Fruit fly (Drosophila melanogaster) whole organism, pupa: Measurements from ENCODE around the gene Tomosyn.

Source experiments
- CG10348 ChIP-seq: fragments of 200-800 bp; sonication (Bioruptor generic); IDR thresholded peaks from 2 replicates; pipeline ENCODE4 v1.3.6; 2022; ENCODE audit warnings: missing biosample characterization, missing genetic modification characterization
- CG12605 ChIP-seq: fragments of 200-800 bp; sonication (Bioruptor generic); IDR thresholded peaks from 2 replicates; pipeline ENCODE4 v1.3.6; 2022; ENCODE audit warnings: missing biosample characterization, missing genetic modification characterization
- CG13204 ChIP-seq: fragments of 200-800 bp; sonication (Bioruptor generic); optimal IDR thresholded peaks from 2 replicates; lab custom pipeline; 2018; ENCODE audit warnings: missing biosample characterization, mild to moderate bottlenecking, missing genetic modification characterization, moderate library complexity
- CG14655 ChIP-seq: fragments of 200-800 bp; sonication (Bioruptor generic); optimal IDR thresholded peaks from 3 replicates; lab custom pipeline; 2017; ENCODE audit warnings: mild to moderate bottlenecking, missing biosample characterization, missing genetic modification reagents, missing genetic modification characterization
- CG15710 ChIP-seq: fragments of 200-800 bp; sonication (Bioruptor generic); optimal IDR thresholded peaks from 2 replicates; lab custom pipeline; 2018; ENCODE audit warnings: missing biosample characterization, mild to moderate bottlenecking, missing genetic modification characterization, moderate library complexity
- CG17806 ChIP-seq: fragments of 200-800 bp; sonication (Bioruptor generic); optimal IDR thresholded peaks from 2 replicates; lab custom pipeline; 2018; ENCODE audit warnings: missing biosample characterization, mild to moderate bottlenecking, missing genetic modification characterization, moderate library complexity
- CG32121 ChIP-seq: fragments of 200-800 bp; sonication (Bioruptor generic); IDR thresholded peaks from 2 replicates; pipeline ENCODE4 v1.3.6; 2022; ENCODE audit warnings: missing biosample characterization, missing genetic modification characterization
- CG34367 ChIP-seq: fragments of 200-800 bp; sonication (Bioruptor generic); optimal IDR thresholded peaks from 2 replicates; lab custom pipeline; 2018; ENCODE audit warnings: missing biosample characterization, mild to moderate bottlenecking, missing genetic modification characterization
- CG4496 ChIP-seq: fragments of 200-800 bp; sonication (Bioruptor generic); IDR thresholded peaks from 3 replicates; pipeline ENCODE4 v1.3.6; 2022; ENCODE audit warnings: missing biosample characterization, missing genetic modification characterization
- CG8159 ChIP-seq: fragments of 200-800 bp; sonication (Bioruptor generic); optimal IDR thresholded peaks from 3 replicates; lab custom pipeline; 2018; ENCODE audit warnings: missing biosample characterization, mild to moderate bottlenecking, missing genetic modification characterization, moderate library complexity
- CG8301 ChIP-seq: fragments of 200-800 bp; sonication (Bioruptor generic); optimal IDR thresholded peaks from 2 replicates; lab custom pipeline; 2018; ENCODE audit warnings: missing biosample characterization, mild to moderate bottlenecking, missing genetic modification characterization
- CG9948 ChIP-seq: fragments of 200-800 bp; sonication (Bioruptor generic); optimal IDR thresholded peaks from 2 replicates; lab custom pipeline; 2018; ENCODE audit warnings: missing biosample characterization, mild to moderate bottlenecking, missing genetic modification characterization, moderate library complexity
- D1 ChIP-seq: fragments of 200-800 bp; sonication (Bioruptor generic); optimal IDR thresholded peaks from 2 replicates; lab custom pipeline; 2018; ENCODE audit warnings: missing biosample characterization, mild to moderate bottlenecking, missing genetic modification characterization, moderate library complexity
- EcR ChIP-seq: fragments of 200-800 bp; sonication (Bioruptor generic); optimal IDR thresholded peaks from 3 replicates; lab custom pipeline; 2019; ENCODE audit warnings: missing biosample characterization, missing genetic modification characterization, mild to moderate bottlenecking, moderate library complexity, missing genetic modification reagents
- Ets98B ChIP-seq: fragments of 200-800 bp; sonication (Bioruptor generic); IDR thresholded peaks from 2 replicates; pipeline ENCODE4 v1.3.6; 2022; ENCODE audit warnings: missing biosample characterization, missing genetic modification characterization
- Pif1A ChIP-seq: fragments of 200-800 bp; sonication (Bioruptor generic); optimal IDR thresholded peaks from 3 replicates; lab custom pipeline; 2016; ENCODE audit warnings: missing biosample characterization, missing genetic modification characterization
- Pif1B ChIP-seq: fragments of 200-800 bp; sonication (Bioruptor generic); optimal IDR thresholded peaks from 3 replicates; lab custom pipeline; 2016; ENCODE audit warnings: missing biosample characterization, missing genetic modification characterization
- Snoo ChIP-seq: fragments of 200-800 bp; sonication (Bioruptor generic); optimal IDR thresholded peaks from 3 replicates; lab custom pipeline; 2017; ENCODE audit warnings: missing biosample characterization, mild to moderate bottlenecking, missing genetic modification characterization, inconsistent platforms
- fd96Ca ChIP-seq: fragments of 200-800 bp; sonication (Bioruptor generic); IDR thresholded peaks from 3 replicates; pipeline ENCODE4 v1.3.6; 2022; ENCODE audit warnings: missing biosample characterization, missing genetic modification characterization
- gl ChIP-seq: fragments of 200-800 bp; sonication (Bioruptor generic); optimal IDR thresholded peaks from 2 replicates; lab custom pipeline; 2018; ENCODE audit warnings: missing biosample characterization, mild to moderate bottlenecking, missing genetic modification characterization
- rn ChIP-seq: fragments of 200-800 bp; sonication (Bioruptor generic); IDR thresholded peaks from 2 replicates; pipeline ENCODE4 v1.3.6; 2022; ENCODE audit warnings: missing biosample characterization, missing genetic modification characterization

Tomosyn gene

DNA sequence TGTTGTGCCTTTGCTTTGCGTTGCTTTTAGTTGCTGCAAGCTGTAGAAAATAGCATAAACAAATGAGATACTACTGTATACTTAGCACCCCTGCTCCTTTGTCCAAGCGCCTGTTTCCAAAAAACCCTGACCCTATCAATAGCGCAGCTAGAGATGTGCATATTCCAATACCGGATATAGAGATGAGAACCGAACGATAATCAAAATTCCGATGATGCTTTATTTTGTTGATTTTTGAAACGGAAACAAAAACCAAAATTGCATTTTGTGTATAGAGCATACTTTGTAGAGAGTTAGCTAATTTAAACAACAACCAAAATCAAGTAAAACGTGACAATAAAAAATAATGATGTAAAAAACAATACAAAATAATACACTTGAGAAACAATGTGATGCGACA, 14.0 kb downstream of the Tomosyn start:
- no peak for TF ChIP-seq CG8159 (tag; lab: Kevin White, UChicago)
- no peak for TF ChIP-seq CG9948 (tag; lab: Kevin White, UChicago)

DNA sequence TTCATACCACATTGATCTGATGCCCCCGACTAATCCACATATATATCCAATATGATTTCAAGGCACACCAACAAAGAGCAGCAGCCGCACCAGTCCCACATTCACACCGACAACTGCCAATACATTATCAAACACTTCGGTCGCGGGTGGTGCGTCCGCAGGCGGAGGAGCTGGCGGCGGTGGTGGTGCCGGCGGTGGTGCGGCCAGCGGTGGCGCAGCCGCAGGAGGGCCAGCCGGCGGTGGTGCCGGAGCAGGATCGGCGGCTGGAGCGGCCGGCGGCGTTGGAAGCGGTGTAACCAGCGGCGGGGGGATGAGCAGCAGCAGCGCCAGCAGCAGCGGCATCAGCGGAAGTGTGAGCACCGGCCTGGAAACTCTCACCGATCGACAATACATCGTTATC, 20.2 kb downstream of the Tomosyn start:
- TF ChIP-seq CG15710 (tag; lab: Kevin White, UChicago) (no peak), gl (tag; lab: Kevin White, UChicago) (no peak), CG8301 (tag; lab: Kevin White, UChicago) (no peak), CG4496 (GFP tag; lab: Robert Waterston, UW) (no peak), fd96Ca (GFP tag; lab: Robert Waterston, UW) (no peak), CG12605 (GFP tag; lab: Robert Waterston, UW) (no peak), Pif1A (GFP tag; lab: Kevin White, UChicago) (no peak), CG13204 (GFP tag; lab: Kevin White, UChicago) (no peak), CG10348 (GFP tag; lab: Robert Waterston, UW) (no peak), CG9948 (tag; lab: Kevin White, UChicago) (no peak), CG32121 (GFP tag; lab: Robert Waterston, UW) (no peak), rn (no peak), EcR (GFP tag; lab: Kevin White, UChicago) (no peak), D1 (tag; lab: Kevin White, UChicago) (no peak), Ets98B (GFP tag; lab: Robert Waterston, UW) (no peak), CG17806 (no peak), Snoo (tag; lab: Kevin White, UChicago) (no peak)

DNA sequence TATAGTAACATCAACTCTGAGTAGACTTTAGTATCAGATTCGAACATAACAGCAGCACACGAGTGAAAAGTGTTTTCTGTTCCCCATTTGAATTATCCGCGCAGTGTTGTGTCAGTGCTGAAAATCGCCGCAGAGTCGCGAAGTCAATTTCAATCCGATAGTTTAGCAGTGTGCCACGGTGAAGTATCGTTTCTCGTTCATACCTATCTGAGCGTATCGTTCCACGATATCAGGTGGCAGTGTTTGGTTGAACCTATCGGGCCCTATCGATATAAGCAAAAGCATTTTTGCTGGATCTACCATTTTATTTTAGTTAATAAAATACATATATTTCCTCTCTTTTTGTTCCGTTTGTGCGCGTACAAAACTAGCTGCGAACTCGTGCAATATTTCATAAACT, 22.2 kb downstream of the Tomosyn start, which contains the start of gene CkIalpha:
Gene CkIalpha (plus strand): TSS at position 53 of the 400 bp plus-strand sequence.
- no peak for TF ChIP-seq rn
- peak; percentile 58 for TF ChIP-seq Ets98B (GFP tag; lab: Robert Waterston, UW)
- TF ChIP-seq CG13204 (GFP tag; lab: Kevin White, UChicago) = no peak
- TF ChIP-seq CG8159 (tag; lab: Kevin White, UChicago) = peak; percentile 11
- TF ChIP-seq CG14655 = no peak
- peak; percentile 65; the same call in 2 of the 3 replicates for TF ChIP-seq fd96Ca (GFP tag; lab: Robert Waterston, UW)
- TF ChIP-seq CG34367 (tag; lab: Kevin White, UChicago) = no peak
- TF ChIP-seq CG8301 (tag; lab: Kevin White, UChicago) = no peak

DNA sequence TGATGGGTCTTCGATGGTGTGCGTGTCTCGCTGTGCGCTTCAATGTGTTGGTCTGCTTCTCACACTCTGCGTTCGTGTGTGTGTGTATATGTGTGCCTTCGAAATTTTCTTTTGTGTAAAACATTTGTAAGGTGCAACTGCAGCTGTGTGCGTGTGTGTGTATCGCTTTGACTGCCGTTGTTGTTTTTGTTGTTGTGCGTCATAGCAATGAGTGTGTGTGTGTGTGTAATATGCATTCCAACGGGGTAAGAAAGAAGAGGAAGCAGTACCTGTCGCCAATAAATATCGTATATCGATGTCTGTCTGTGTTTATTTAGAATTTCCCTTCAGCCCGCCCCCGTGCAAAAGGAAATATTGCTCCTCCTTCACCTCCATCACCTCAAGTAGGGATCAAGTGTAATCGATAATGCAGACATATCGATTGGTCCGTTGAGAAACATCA, 22.9 kb downstream of the Tomosyn start:
- TF ChIP-seq Snoo (tag; lab: Kevin White, UChicago) (peak; percentile 9), fd96Ca (GFP tag; lab: Robert Waterston, UW) (peak; percentile 62; the same call in 1 of the 3 replicates), CG8159 (tag; lab: Kevin White, UChicago) (peak; percentile 17), Ets98B (GFP tag; lab: Robert Waterston, UW) (no peak), Pif1A (GFP tag; lab: Kevin White, UChicago) (peak; percentile 23), CG10348 (GFP tag; lab: Robert Waterston, UW) (no peak), CG8301 (tag; lab: Kevin White, UChicago) (peak; percentile 23), CG15710 (tag; lab: Kevin White, UChicago) (peak; percentile 10), CG13204 (GFP tag; lab: Kevin White, UChicago) (no peak), CG32121 (GFP tag; lab: Robert Waterston, UW) (peak; percentile 53), EcR (GFP tag; lab: Kevin White, UChicago) (peak; percentile 44), CG4496 (GFP tag; lab: Robert Waterston, UW) (0 out of 3 replicates have a peak, but pooled peaks have one; percentile 13)

DNA sequence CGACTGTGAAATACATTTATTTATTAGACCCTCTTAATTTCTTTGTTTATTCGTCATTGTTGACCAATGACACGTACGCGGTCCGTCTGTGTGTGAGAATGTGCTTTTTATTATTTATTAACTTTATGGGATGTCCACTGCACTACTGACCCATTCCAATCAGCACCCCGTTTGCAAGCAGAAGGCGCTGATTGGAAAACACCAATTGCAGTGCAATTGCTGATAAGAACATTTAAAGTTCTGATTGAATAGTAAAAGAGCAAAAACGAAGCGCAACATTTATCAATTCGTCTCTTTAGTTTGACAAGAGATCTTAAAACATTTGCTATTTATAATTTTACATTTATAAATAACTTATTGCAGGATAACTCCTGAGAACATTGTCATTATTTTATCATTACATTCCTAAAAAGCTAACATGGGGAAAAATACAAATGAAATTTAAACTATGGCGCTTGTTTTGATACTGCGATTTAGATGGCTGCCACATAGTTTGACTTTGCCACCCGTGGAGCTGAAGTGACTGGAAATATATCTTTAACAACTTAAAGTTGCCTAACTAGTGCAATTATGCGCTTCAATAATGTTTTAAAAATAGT, 27.1 kb downstream of the Tomosyn start:
- TF ChIP-seq Pif1A (GFP tag; lab: Kevin White, UChicago) (no peak), fd96Ca (GFP tag; lab: Robert Waterston, UW) (no peak), D1 (tag; lab: Kevin White, UChicago) (no peak), CG13204 (GFP tag; lab: Kevin White, UChicago) (no peak), CG15710 (tag; lab: Kevin White, UChicago) (no peak), CG34367 (tag; lab: Kevin White, UChicago) (no peak), CG10348 (GFP tag; lab: Robert Waterston, UW) (no peak), EcR (GFP tag; lab: Kevin White, UChicago) (no peak), CG14655 (no peak), CG17806 (no peak), rn (no peak)

DNA sequence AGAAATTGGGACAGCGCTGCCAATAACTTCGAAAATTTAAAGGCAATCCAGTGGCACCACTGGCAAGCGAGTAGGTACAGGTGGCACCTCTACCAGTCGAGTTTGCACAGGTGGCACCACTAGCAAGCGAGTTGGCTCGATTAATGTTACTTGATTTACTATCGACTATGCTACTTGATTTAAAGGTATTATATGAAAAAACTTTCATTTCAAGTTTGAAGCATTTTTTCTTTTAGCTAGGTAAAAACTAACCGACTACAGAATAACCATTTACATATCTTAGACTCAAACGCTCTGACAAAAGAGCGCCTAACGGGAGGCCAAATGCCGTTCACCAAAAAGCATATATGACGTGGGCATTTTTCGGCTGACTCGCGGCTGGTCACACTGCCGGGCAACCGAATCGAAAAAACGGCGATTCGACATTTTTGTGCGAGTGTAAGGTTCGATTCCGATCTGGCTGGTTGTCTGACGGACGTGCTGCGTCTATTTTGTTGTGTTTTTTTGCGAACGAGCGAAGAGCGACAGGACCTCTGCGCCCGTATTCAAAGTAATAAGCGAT, 27.7 kb downstream of the Tomosyn start, which contains the start of gene Tis11:
Gene Tis11 (plus strand): TSS at position 417 of the 562 bp plus-strand sequence.
- TF ChIP-seq CG14655 = no peak
- TF ChIP-seq Pif1A (GFP tag; lab: Kevin White, UChicago) = no peak
- peak; percentile 26; the same call in 1 of the 2 replicates for TF ChIP-seq Ets98B (GFP tag; lab: Robert Waterston, UW)
- TF ChIP-seq EcR (GFP tag; lab: Kevin White, UChicago) = no peak
- no peak for TF ChIP-seq D1 (tag; lab: Kevin White, UChicago)
- TF ChIP-seq CG4496 (GFP tag; lab: Robert Waterston, UW) = peak; percentile 55; the same call in 2 of the 3 replicates
- TF ChIP-seq gl (tag; lab: Kevin White, UChicago) = no peak
- TF ChIP-seq CG17806 = no peak
- no peak for TF ChIP-seq CG13204 (GFP tag; lab: Kevin White, UChicago)
- no peak for TF ChIP-seq CG10348 (GFP tag; lab: Robert Waterston, UW)
- no peak for TF ChIP-seq fd96Ca (GFP tag; lab: Robert Waterston, UW)
- no peak for TF ChIP-seq CG15710 (tag; lab: Kevin White, UChicago)
- no peak for TF ChIP-seq CG34367 (tag; lab: Kevin White, UChicago)
- 0 out of 2 replicates have a peak, but pooled peaks have one; percentile 33 for TF ChIP-seq CG32121 (GFP tag; lab: Robert Waterston, UW)
- peak; percentile 17 for TF ChIP-seq Snoo (tag; lab: Kevin White, UChicago)
- no peak for TF ChIP-seq CG9948 (tag; lab: Kevin White, UChicago)
- TF ChIP-seq CG8301 (tag; lab: Kevin White, UChicago) = no peak
- peak; percentile 49; the same call in 1 of the 2 replicates for TF ChIP-seq CG12605 (GFP tag; lab: Robert Waterston, UW)
- TF ChIP-seq CG8159 (tag; lab: Kevin White, UChicago) = peak; percentile 0
- no peak for TF ChIP-seq Pif1B
- TF ChIP-seq rn = no peak
